Worm (Caenorhabditis elegans): ENCODE measurements around the gene T12D8.10.

DNA sequence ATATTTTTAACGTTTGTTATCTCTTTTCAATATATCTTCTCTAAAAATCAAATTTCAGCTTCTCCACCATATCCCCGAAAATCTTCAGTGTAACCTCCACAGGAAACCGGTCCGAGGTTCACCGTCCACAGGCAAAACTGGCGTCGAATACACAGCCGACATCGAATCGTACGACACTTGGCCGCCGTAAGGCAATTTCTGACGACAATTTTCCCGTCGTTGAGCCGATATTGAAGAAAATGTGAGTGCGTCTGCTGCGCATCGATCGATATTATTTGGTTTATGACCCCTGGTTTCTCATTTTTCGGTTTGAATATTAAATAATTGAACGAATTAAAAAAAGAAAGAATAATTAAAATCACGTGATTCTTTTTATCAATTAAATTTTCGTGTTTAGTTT is 45.1 kb upstream of the T12D8.10 start, which contains the start of gene cul-2:
- TF ChIP-seq egl-27 (tag; optimal IDR thresholded peaks at IDR 0.05) = no peak
- TF ChIP-seq nhr-77 (tag; optimal IDR thresholded peaks at IDR 0.05) = no peak
- no peak for TF ChIP-seq gmeb-1 (tag; optimal IDR thresholded peaks at IDR 0.05)
- TF ChIP-seq skn-1 (tag; optimal IDR thresholded peaks at IDR 0.05) = no peak
- TF ChIP-seq ztf-11 (tag; optimal IDR thresholded peaks at IDR 0.05) = no peak
- TF ChIP-seq nhr-237 (tag; optimal IDR thresholded peaks at IDR 0.05) = no peak
- TF ChIP-seq unc-62 (GFP tag; optimal IDR thresholded peaks at IDR 0.05) = no peak
- no peak for TF ChIP-seq nhr-12 (tag; optimal IDR thresholded peaks at IDR 0.05)
- no peak for TF ChIP-seq ama-1 (optimal IDR thresholded peaks at IDR 0.05)
- no peak for TF ChIP-seq sma-9 (GFP tag; optimal IDR thresholded peaks at IDR 0.05)
- no peak for TF ChIP-seq sma-9 (tag; optimal IDR thresholded peaks at IDR 0.05)
- TF ChIP-seq nhr-6 (tag; optimal IDR thresholded peaks at IDR 0.05) = no peak
- TF ChIP-seq blmp-1 (tag; optimal IDR thresholded peaks at IDR 0.05; ENCODE audit: insufficient read depth) = no peak
- TF ChIP-seq unc-39 (tag; optimal IDR thresholded peaks at IDR 0.05) = no peak
- no peak for TF ChIP-seq mdl-1 (tag; optimal IDR thresholded peaks at IDR 0.05)
